Worm (Caenorhabditis elegans) whole organism, L1 larva: ENCODE data around the gene R13H4.5.
A peak's percentile ranks its signal among the peaks of the same experiment; 100 is the strongest.

Experiments used
- blmp-1 ChIP-seq: fragments of 150-350 bp; optimal IDR thresholded peaks from 2 replicates; lab custom pipeline; 2014; ENCODE audit warnings: missing biosample characterization, missing genetic modification characterization
- ceh-88 ChIP-seq: fragments of 200-800 bp; sonication (Bioruptor generic); IDR thresholded peaks from 2 replicates; pipeline ENCODE4 v1.3.6; 2022; ENCODE audit warnings: missing genetic modification characterization, missing compliant biosample characterization
- grh-1 ChIP-seq: fragments of 200-800 bp; sonication (Bioruptor generic); IDR thresholded peaks from 2 replicates; pipeline ENCODE4 v1.3.6; 2022; ENCODE audit warnings: missing genetic modification reagents, missing genetic modification characterization, missing compliant biosample characterization
- lin-35 ChIP-seq, 2 experiments: fragments of 150-350 bp; optimal IDR thresholded peaks; 2 replicates each; lab custom pipeline; 2014; ENCODE audit warnings: missing biosample characterization in 2 of 2, missing genetic modification characterization in 2 of 2, missing genetic modification reagents in 2 of 2
- nhr-237 ChIP-seq: fragments of 150-350 bp; optimal IDR thresholded peaks from 2 replicates; lab custom pipeline; 2014; ENCODE audit warnings: missing biosample characterization, missing genetic modification characterization
- nhr-90 ChIP-seq: sonication (generic microtip); optimal IDR thresholded peaks from 2 replicates; lab custom pipeline; 2016; ENCODE audit warnings: mild to moderate bottlenecking, missing genetic modification characterization, missing compliant biosample characterization; ENCODE audit not compliant: poor library complexity
- sup-37 ChIP-seq: fragments of 200-800 bp; sonication (Bioruptor generic); optimal IDR thresholded peaks from 2 replicates; lab custom pipeline; 2018; ENCODE audit warnings: mild to moderate bottlenecking, missing genetic modification characterization, missing compliant biosample characterization
- ztf-11 ChIP-seq, 2 experiments: sonication (generic microtip); optimal IDR thresholded peaks; 2 replicates each; lab custom pipeline; 2016 to 2017; ENCODE audit warnings: missing genetic modification characterization in 2 of 2, missing biosample characterization in 1 of 2, missing compliant biosample characterization in 1 of 2

DNA sequence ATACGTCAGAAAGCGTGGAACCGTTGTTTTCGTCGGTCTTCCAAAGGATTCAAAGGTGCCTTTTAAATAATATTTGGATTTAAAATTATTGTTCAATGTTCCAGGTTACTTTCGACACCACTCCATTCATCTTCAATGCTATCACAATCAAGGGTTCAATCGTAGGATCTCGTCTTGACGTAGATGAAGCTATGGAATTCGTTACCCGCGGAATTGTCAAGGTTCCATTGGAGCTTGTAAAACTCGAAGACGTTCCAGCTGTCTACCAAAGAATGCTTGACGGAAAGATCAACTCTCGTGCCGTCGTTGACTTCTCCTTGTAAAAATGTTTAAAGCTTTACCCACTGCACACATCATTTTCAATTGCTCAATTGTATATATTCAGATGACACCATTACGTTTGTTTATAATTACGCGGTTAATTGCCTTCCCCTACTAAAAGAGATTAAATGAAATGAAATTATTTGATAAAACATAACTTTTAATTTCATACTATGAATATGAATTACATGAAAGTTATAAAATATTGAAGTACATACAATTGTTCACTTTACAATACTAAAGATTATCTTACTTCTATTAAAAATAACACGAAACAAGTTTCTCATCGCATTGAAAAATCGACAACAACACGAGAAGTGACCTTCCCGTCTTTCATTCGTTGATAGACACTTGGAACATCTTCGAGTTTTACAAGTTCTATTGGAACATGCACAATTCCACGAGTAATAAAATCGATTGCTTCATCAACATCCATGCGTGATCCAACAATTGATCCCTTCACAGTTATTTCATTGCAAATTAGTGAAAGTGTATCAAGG lies 28.9 kb downstream of the R13H4.5 start:
- no peak for TF ChIP-seq ztf-11 (tag; optimal IDR thresholded peaks at IDR 0.05; lab: Kevin White, UChicago)
- no peak for TF ChIP-seq grh-1 (GFP tag; lab: Robert Waterston, UW)
- peak in 1 of 2 experiments; percentile 50 for TF ChIP-seq lin-35 (GFP tag; optimal IDR thresholded peaks at IDR 0.05; lab: Kevin White, UChicago)
- TF ChIP-seq ceh-88, result peak; percentile 65
- TF ChIP-seq nhr-237 (tag; lab: Kevin White, UChicago), result no peak
- TF ChIP-seq blmp-1 (tag; lab: Kevin White, UChicago), result peak; percentile 11
- peak; percentile 60 for TF ChIP-seq nhr-90 (tag; lab: Kevin White, UChicago)
- TF ChIP-seq sup-37, result no peak
